Worm (Caenorhabditis elegans) whole organism, mixed stage, embryonic: ENCODE results near the gene R04B5.5.

Experiments
- ceh-43 ChIP-seq: fragments of 200-800 bp; sonication (Bioruptor generic); optimal IDR thresholded peaks from 2 replicates; lab custom pipeline; 2018; ENCODE audit warnings: mild to moderate bottlenecking, missing genetic modification characterization, moderate library complexity, missing compliant biosample characterization
- ceh-83 ChIP-seq: fragments of 200-800 bp; sonication (Bioruptor generic); optimal IDR thresholded peaks from 2 replicates; lab custom pipeline; 2018; ENCODE audit warnings: mild to moderate bottlenecking, missing genetic modification characterization, missing compliant biosample characterization
- ces-1 ChIP-seq: fragments of 150-350 bp; optimal IDR thresholded peaks from 2 replicates; lab custom pipeline; 2014; ENCODE audit warnings: missing biosample characterization, missing genetic modification reagents, missing genetic modification characterization
- elt-1 ChIP-seq: sonication (generic microtip); optimal IDR thresholded peaks from 2 replicates; lab custom pipeline; 2017; ENCODE audit warnings: missing genetic modification characterization, mild to moderate bottlenecking, missing compliant biosample characterization, antibody characterized with exemption, moderate library complexity, borderline replicate concordance; ENCODE audit not compliant: insufficient read depth
- elt-3 ChIP-seq: fragments of 150-350 bp; optimal IDR thresholded peaks from 2 replicates; lab custom pipeline; 2014; ENCODE audit warnings: missing biosample characterization, missing genetic modification characterization
- lin-13 ChIP-seq: fragments of 150-350 bp; optimal IDR thresholded peaks from 2 replicates; lab custom pipeline; 2014; ENCODE audit warnings: missing biosample characterization, missing genetic modification characterization
- lin-32 ChIP-seq: fragments of 200-800 bp; sonication (Bioruptor generic); optimal IDR thresholded peaks from 2 replicates; lab custom pipeline; 2018; ENCODE audit warnings: mild to moderate bottlenecking, missing genetic modification characterization, missing compliant biosample characterization
- lsy-2 ChIP-seq: fragments of 150-350 bp; optimal IDR thresholded peaks from 2 replicates; lab custom pipeline; 2014; ENCODE audit warnings: missing biosample characterization, missing genetic modification characterization
- nhr-12 ChIP-seq: fragments of 150-350 bp; optimal IDR thresholded peaks from 2 replicates; lab custom pipeline; 2014; ENCODE audit warnings: missing biosample characterization, missing genetic modification characterization
- nhr-28 ChIP-seq: fragments of 150-350 bp; optimal IDR thresholded peaks from 2 replicates; lab custom pipeline; 2014; ENCODE audit warnings: missing biosample characterization, missing genetic modification characterization
- pha-4 ChIP-seq: fragments of 150-350 bp; optimal IDR thresholded peaks from 2 replicates; lab custom pipeline; 2018; ENCODE audit warnings: missing biosample characterization, missing genetic modification reagents, missing genetic modification characterization
- unc-62 ChIP-seq: fragments of 150-350 bp; optimal IDR thresholded peaks from 2 replicates; lab custom pipeline; 2014; ENCODE audit warnings: missing biosample characterization, missing genetic modification reagents, missing genetic modification characterization
- ztf-11 ChIP-seq: fragments of 150-350 bp; optimal IDR thresholded peaks from 2 replicates; lab custom pipeline; 2014; ENCODE audit warnings: missing biosample characterization, missing genetic modification characterization

- TF ChIP-seq nhr-12 (tag; lab: Kevin White, UChicago) (no peak), lsy-2 (no peak), unc-62 (no peak), ces-1 (GFP tag; lab: Kevin White, UChicago) (no peak), lin-13 (tag; lab: Kevin White, UChicago) (no peak), ztf-11 (tag; lab: Kevin White, UChicago) (no peak), elt-1 (no peak), lin-32 (GFP tag; lab: Kevin White, UChicago) (no peak), pha-4 (tag; lab: Kevin White, UChicago) (no peak), ceh-43 (no peak), nhr-28 (tag; lab: Kevin White, UChicago) (no peak), ceh-83 (GFP tag; lab: Kevin White, UChicago) (no peak), elt-3 (tag; lab: Kevin White, UChicago) (no peak)
Measured at ce11 chrV:10086141-10086540, 1.1 kb upstream of the R04B5.5 start.
